Worm (Caenorhabditis elegans) whole organism, L4 larva: ENCODE measurements around the gene dhs-8.

Experiments
- F10B5.3 ChIP-seq: sonication (generic microtip); optimal IDR thresholded peaks from 2 replicates; lab custom pipeline; 2016; ENCODE audit warnings: mild to moderate bottlenecking, missing genetic modification characterization, missing compliant biosample characterization
- F37D6.2 ChIP-seq: sonication (generic microtip); optimal IDR thresholded peaks from 2 replicates; lab custom pipeline; 2016; ENCODE audit warnings: mild to moderate bottlenecking, missing genetic modification characterization, missing compliant biosample characterization
- F44E2.7 ChIP-seq: fragments of 200-800 bp; sonication (Bioruptor generic); IDR thresholded peaks from 2 replicates; pipeline ENCODE4 v2.1.2; 2022; ENCODE audit warnings: missing genetic modification characterization, missing compliant biosample characterization
- T20F7.1 ChIP-seq: fragments of 200-800 bp; sonication (Bioruptor generic); optimal IDR thresholded peaks from 2 replicates; lab custom pipeline; 2018; ENCODE audit warnings: mild to moderate bottlenecking, missing genetic modification characterization, missing compliant biosample characterization
- T26A8.4 ChIP-seq: fragments of 200-800 bp; sonication (Bioruptor generic); IDR thresholded peaks from 2 replicates; pipeline ENCODE4 v1.3.6; 2022; ENCODE audit warnings: missing genetic modification characterization, missing compliant biosample characterization
- Y105C5A.15 ChIP-seq: fragments of 200-800 bp; sonication (Bioruptor generic); IDR thresholded peaks from 2 replicates; pipeline ENCODE4 v1.3.6; 2022; ENCODE audit warnings: missing genetic modification characterization, missing compliant biosample characterization
- Y5F2A.4 ChIP-seq: fragments of 200-800 bp; sonication (Bioruptor generic); optimal IDR thresholded peaks from 2 replicates; lab custom pipeline; 2018; ENCODE audit warnings: mild to moderate bottlenecking, missing genetic modification characterization, missing compliant biosample characterization
- Y75B8A.6 ChIP-seq: fragments of 200-800 bp; sonication (Bioruptor generic); IDR thresholded peaks from 2 replicates; pipeline ENCODE4 v1.3.6; 2022; ENCODE audit warnings: missing genetic modification reagents, missing genetic modification characterization, missing compliant biosample characterization
- aha-1 ChIP-seq: fragments of 150-350 bp; peaks from one replicate; lab custom pipeline; 2014; ENCODE audit warnings: missing biosample characterization, missing genetic modification characterization
- attf-4 ChIP-seq: sonication (generic microtip); optimal IDR thresholded peaks from 3 replicates; lab custom pipeline; 2017; ENCODE audit warnings: missing biosample characterization, missing genetic modification characterization
- ceh-28 ChIP-seq: fragments of 150-350 bp; optimal IDR thresholded peaks from 2 replicates; lab custom pipeline; 2014; ENCODE audit warnings: missing biosample characterization, missing genetic modification reagents, missing genetic modification characterization
- cey-2 ChIP-seq: sonication (generic microtip); optimal IDR thresholded peaks from 3 replicates; lab custom pipeline; 2017; ENCODE audit warnings: missing genetic modification characterization, mild to moderate bottlenecking, missing compliant biosample characterization, antibody characterized with exemption, borderline replicate concordance; ENCODE audit not compliant: insufficient read depth
- daf-16 ChIP-seq, 3 experiments: sonication (generic microtip); optimal IDR thresholded peaks; 2 replicates each; lab custom pipeline; 2016 to 2017; ENCODE audit warnings: missing genetic modification characterization in 3 of 3, missing genetic modification reagents in 3 of 3, mild to moderate bottlenecking in 2 of 3, missing compliant biosample characterization in 2 of 3, missing biosample characterization in 1 of 3, moderate library complexity in 1 of 3
- fos-1 ChIP-seq: fragments of 150-350 bp; optimal IDR thresholded peaks from 2 replicates; lab custom pipeline; 2014; ENCODE audit warnings: missing biosample characterization, missing genetic modification characterization
- hif-1 ChIP-seq, 2 experiments: sonication (generic microtip); optimal IDR thresholded peaks; 2 replicates each; lab custom pipeline; 2016 to 2017; ENCODE audit warnings: missing compliant biosample characterization in 2 of 2, missing genetic modification characterization in 2 of 2, missing genetic modification reagents in 2 of 2, missing genotype in 2 of 2, mild to moderate bottlenecking in 1 of 2
- lin-13 ChIP-seq: fragments of 150-350 bp; optimal IDR thresholded peaks from 2 replicates; lab custom pipeline; 2014; ENCODE audit warnings: missing biosample characterization, missing genetic modification reagents, missing genetic modification characterization
- lin-15B ChIP-seq: fragments of 150-350 bp; sonication (generic microtip); optimal IDR thresholded peaks from 3 replicates; lab custom pipeline; 2014; ENCODE audit warnings: missing biosample characterization, missing genetic modification characterization
- lin-29 ChIP-seq: fragments of 200-800 bp; sonication (Bioruptor generic); IDR thresholded peaks from 2 replicates; pipeline ENCODE4 v1.3.6; 2022; ENCODE audit warnings: missing genetic modification reagents, missing genetic modification characterization, missing compliant biosample characterization
- lir-3 ChIP-seq: sonication (generic microtip); optimal IDR thresholded peaks from 2 replicates; lab custom pipeline; 2016; ENCODE audit warnings: mild to moderate bottlenecking, missing genetic modification characterization, missing compliant biosample characterization
- lsy-2 ChIP-seq, 2 experiments: fragments of 150-350 bp in 1 of 2; sonication (generic microtip) in 1 of 2; optimal IDR thresholded peaks; 2 replicates each; lab custom pipeline; 2014 to 2017; ENCODE audit warnings: missing biosample characterization in 2 of 2, missing genetic modification characterization in 2 of 2
- madf-5 ChIP-seq, 2 experiments: fragments of 200-800 bp; sonication (Bioruptor generic); IDR thresholded peaks; 2 replicates each; pipeline ENCODE4 v1.3.6; 2022; ENCODE audit warnings: missing compliant biosample characterization in 2 of 2, missing genetic modification characterization in 2 of 2
- mdl-1 ChIP-seq, 2 experiments: fragments of 150-350 bp in 1 of 2; sonication (generic microtip) in 1 of 2; optimal IDR thresholded peaks; 2 replicates each; lab custom pipeline; 2014 to 2017; ENCODE audit warnings: missing biosample characterization in 2 of 2, missing genetic modification characterization in 2 of 2
- mxl-2 ChIP-seq: fragments of 200-800 bp; sonication (Bioruptor generic); conservative IDR thresholded peaks from 2 replicates; pipeline ENCODE4 v1.3.6; 2022; ENCODE audit warnings: missing genetic modification reagents, missing genetic modification characterization, missing compliant biosample characterization
- mxl-3 ChIP-seq: fragments of 200-800 bp; sonication (Bioruptor generic); optimal IDR thresholded peaks from 2 replicates; lab custom pipeline; 2018; ENCODE audit warnings: mild to moderate bottlenecking, missing genetic modification characterization, missing compliant biosample characterization
- nhr-10 ChIP-seq: fragments of 150-350 bp; optimal IDR thresholded peaks from 2 replicates; lab custom pipeline; 2014; ENCODE audit warnings: missing biosample characterization, missing genetic modification characterization
- nhr-11 ChIP-seq: fragments of 150-350 bp; optimal IDR thresholded peaks from 2 replicates; lab custom pipeline; 2014; ENCODE audit warnings: missing biosample characterization, missing genetic modification characterization
- nhr-111 ChIP-seq: fragments of 200-800 bp; sonication (Bioruptor generic); optimal IDR thresholded peaks from 2 replicates; lab custom pipeline; 2018; ENCODE audit warnings: mild to moderate bottlenecking, missing genetic modification characterization, missing compliant biosample characterization
- nhr-42 ChIP-seq: fragments of 200-800 bp; sonication (Bioruptor generic); IDR thresholded peaks from 2 replicates; pipeline ENCODE4 v1.3.6; 2022; ENCODE audit warnings: missing genetic modification characterization, missing compliant biosample characterization
- nhr-48 ChIP-seq: sonication (generic microtip); optimal IDR thresholded peaks from 2 replicates; lab custom pipeline; 2016; ENCODE audit warnings: mild to moderate bottlenecking, missing genetic modification characterization, missing compliant biosample characterization
- nhr-6 ChIP-seq: fragments of 150-350 bp; optimal IDR thresholded peaks from 2 replicates; lab custom pipeline; 2014; ENCODE audit warnings: missing biosample characterization, missing genetic modification characterization
- nhr-76 ChIP-seq: fragments of 150-350 bp; optimal IDR thresholded peaks from 2 replicates; lab custom pipeline; 2014; ENCODE audit warnings: missing biosample characterization, missing genetic modification characterization
- nhr-77 ChIP-seq: fragments of 150-350 bp; optimal IDR thresholded peaks from 2 replicates; lab custom pipeline; 2014; ENCODE audit warnings: missing biosample characterization, missing genetic modification characterization
- pha-4 ChIP-seq, 2 experiments: fragments of 150-350 bp in 1 of 2; fragments of 200-800 bp in 1 of 2; sonication (Bioruptor generic) in 1 of 2; IDR thresholded peaks in 1 of 2; optimal IDR thresholded peaks in 1 of 2; 2 replicates each; pipeline versions ENCODE4 v1.3.6 to Lab custom; 2014 to 2022; ENCODE audit warnings: missing genetic modification characterization in 2 of 2, missing genetic modification reagents in 2 of 2, missing biosample characterization in 1 of 2, missing compliant biosample characterization in 1 of 2
- php-3 ChIP-seq: fragments of 200-800 bp; sonication (Bioruptor generic); IDR thresholded peaks from 2 replicates; pipeline ENCODE4 v1.3.6; 2022; ENCODE audit warnings: missing genetic modification reagents, missing genetic modification characterization, missing compliant biosample characterization
- set-16 ChIP-seq: fragments of 200-800 bp; sonication (Bioruptor generic); IDR thresholded peaks from 2 replicates; pipeline ENCODE4 v1.3.6; 2022; ENCODE audit warnings: missing genetic modification reagents, missing genetic modification characterization, missing compliant biosample characterization
- skn-1 ChIP-seq: fragments of 150-350 bp; optimal IDR thresholded peaks from 2 replicates; lab custom pipeline; 2014; ENCODE audit warnings: missing biosample characterization, missing genetic modification characterization
- spr-1 ChIP-seq: sonication (generic microtip); optimal IDR thresholded peaks from 2 replicates; lab custom pipeline; 2016; ENCODE audit warnings: mild to moderate bottlenecking, missing genetic modification characterization, missing compliant biosample characterization
- tag-97 ChIP-seq: fragments of 200-800 bp; sonication (Bioruptor generic); IDR thresholded peaks from 2 replicates; pipeline ENCODE4 v1.3.6; 2022; ENCODE audit warnings: missing genetic modification characterization, missing compliant biosample characterization
- unc-130 ChIP-seq: sonication (generic microtip); optimal IDR thresholded peaks from 2 replicates; lab custom pipeline; 2016; ENCODE audit warnings: missing genetic modification reagents, missing genetic modification characterization, missing compliant biosample characterization
- unc-62 ChIP-seq, 3 experiments: fragments of 150-350 bp in 1 of 3; sonication (generic microtip); optimal IDR thresholded peaks in 2 of 3; peaks in 1 of 3; 1 replicate in 1 of 3; 2 replicates in 2 of 3; lab custom pipeline; 2014 to 2017; ENCODE audit warnings: missing biosample characterization in 3 of 3, missing genetic modification characterization in 3 of 3, missing genetic modification reagents in 3 of 3, missing genotype in 1 of 3
- vab-7 ChIP-seq: fragments of 200-800 bp; sonication (Bioruptor generic); IDR thresholded peaks from 2 replicates; pipeline ENCODE4 v1.3.6; 2022; ENCODE audit warnings: missing genetic modification reagents, missing genetic modification characterization, missing compliant biosample characterization
- zag-1 ChIP-seq: fragments of 150-350 bp; optimal IDR thresholded peaks from 2 replicates; lab custom pipeline; 2014; ENCODE audit warnings: missing biosample characterization, missing genetic modification characterization
- zip-2 ChIP-seq: fragments of 150-350 bp; optimal IDR thresholded peaks from 2 replicates; lab custom pipeline; 2014; ENCODE audit warnings: missing biosample characterization, missing genetic modification characterization

dhs-8 gene

ce11 chrII:14496809-14497208, 1.0 kb upstream of the dhs-8 start (continued):
- peak; percentile 44; the same call in 1 of the 2 replicates for TF ChIP-seq Y75B8A.6 (GFP tag; lab: Robert Waterston, UW)
- no peak for TF ChIP-seq zag-1 (tag; lab: Kevin White, UChicago)
- peak; percentile 96 for TF ChIP-seq nhr-77
- peak; percentile 89 to 95 for TF ChIP-seq hif-1 (tag; optimal IDR thresholded peaks at IDR 0.05; lab: Kevin White, UChicago)
- peak; percentile 93 for TF ChIP-seq pha-4 (GFP tag; IDR thresholded peaks at IDR 0.05; lab: Robert Waterston, UW)
- TF ChIP-seq pha-4 (tag; optimal IDR thresholded peaks at IDR 0.05; lab: Kevin White, UChicago): no peak
- peak; percentile 63 for TF ChIP-seq lin-29 (GFP tag; lab: Robert Waterston, UW)
- TF ChIP-seq cey-2 (tag; lab: Kevin White, UChicago): peak; percentile 26
- TF ChIP-seq nhr-42: peak; percentile 95
- peak; percentile 46 for TF ChIP-seq lin-13 (GFP tag; lab: Kevin White, UChicago)
- no peak for TF ChIP-seq skn-1
- TF ChIP-seq nhr-111 (GFP tag; lab: Kevin White, UChicago): peak; percentile 83
- TF ChIP-seq nhr-48 (tag; lab: Kevin White, UChicago): peak; percentile 87
- no peak for TF ChIP-seq lin-15B (tag; lab: Kevin White, UChicago)
- TF ChIP-seq fos-1 (tag; lab: Kevin White, UChicago): no peak
- peak in 1 of 2 experiments; percentile 93 for TF ChIP-seq unc-62 (GFP tag; optimal IDR thresholded peaks at IDR 0.05 in 1 of 2; lab: Kevin White, UChicago)
- no peak for TF ChIP-seq unc-62 (tag; optimal IDR thresholded peaks at IDR 0.05; lab: Kevin White, UChicago)
- peak; percentile 92 for TF ChIP-seq F44E2.7
- peak; percentile 71 for TF ChIP-seq php-3
- peak; percentile 57 for TF ChIP-seq F10B5.3 (tag; lab: Kevin White, UChicago)
- TF ChIP-seq ceh-28 (tag; lab: Kevin White, UChicago): no peak
- peak; percentile 88 for TF ChIP-seq T26A8.4
- TF ChIP-seq attf-4 (tag; lab: Kevin White, UChicago): peak; percentile 41
- peak; percentile 41 for TF ChIP-seq zip-2 (tag; lab: Kevin White, UChicago)
- peak; percentile 39 to 84 for TF ChIP-seq lsy-2 (tag; optimal IDR thresholded peaks at IDR 0.05; lab: Kevin White, UChicago)
- TF ChIP-seq Y105C5A.15 (GFP tag; lab: Robert Waterston, UW): peak; percentile 86
- peak; percentile 74 for TF ChIP-seq T20F7.1 (GFP tag; lab: Kevin White, UChicago)
- peak; percentile 88 for TF ChIP-seq lir-3 (tag; lab: Kevin White, UChicago)
- peak in 1 of 2 experiments; percentile 48 for TF ChIP-seq mdl-1 (tag; optimal IDR thresholded peaks at IDR 0.05; lab: Kevin White, UChicago)
- TF ChIP-seq unc-130 (GFP tag; lab: Kevin White, UChicago): peak; percentile 92
- TF ChIP-seq daf-16 (GFP tag; optimal IDR thresholded peaks at IDR 0.05; lab: Kevin White, UChicago): peak; percentile 60 to 92
- peak; percentile 77 for TF ChIP-seq daf-16 (tag; optimal IDR thresholded peaks at IDR 0.05; lab: Kevin White, UChicago)
- peak; percentile 63 for TF ChIP-seq nhr-10 (tag; lab: Kevin White, UChicago)
- peak; percentile 99 for TF ChIP-seq aha-1
- TF ChIP-seq mxl-2: peak; percentile 60
- peak; percentile 76 for TF ChIP-seq Y5F2A.4 (GFP tag; lab: Kevin White, UChicago)
- peak; percentile 91 for TF ChIP-seq vab-7
- peak; percentile 55 for TF ChIP-seq nhr-11
- TF ChIP-seq mxl-3 (GFP tag; lab: Kevin White, UChicago): peak; percentile 83
- peak; percentile 24; the same call in 1 of the 2 replicates for TF ChIP-seq set-16 (GFP tag; lab: Robert Waterston, UW)
- TF ChIP-seq, all 104 proteins: peak for 82

ce11 chrII:14500122-14500521, 2.3 kb downstream of the dhs-8 start, which contains the start of gene K10H10.4:
Gene K10H10.4 (plus strand): TSS chrII:14500422.
- TF ChIP-seq fos-1 (tag; lab: Kevin White, UChicago) (no peak), spr-1 (tag; lab: Kevin White, UChicago) (no peak), nhr-6 (no peak), madf-5 (GFP tag; IDR thresholded peaks at IDR 0.05; lab: Robert Waterston, UW) (no peak), F37D6.2 (tag; lab: Kevin White, UChicago) (no peak), mdl-1 (tag; optimal IDR thresholded peaks at IDR 0.05; lab: Kevin White, UChicago) (no peak), nhr-76 (tag; lab: Kevin White, UChicago) (no peak), T20F7.1 (GFP tag; lab: Kevin White, UChicago) (no peak), tag-97 (GFP tag; lab: Robert Waterston, UW) (no peak)
